Worm (Caenorhabditis elegans) whole organism, midembryonic: Measurements from ENCODE around the gene rde-4.
"Not testable (repeated sequence)": the region's sequence is repeated elsewhere in the genome, so short reads cannot be mapped to it uniquely, and the experiment has no call there.

Source experiments
- T22C8.4 ChIP-seq: fragments of 200-800 bp; sonication (Bioruptor generic); IDR thresholded peaks from 2 replicates; pipeline ENCODE4 v1.3.6; 2022; ENCODE audit warnings: missing genetic modification characterization, missing compliant biosample characterization
- cog-1 ChIP-seq: sonication (generic microtip); optimal IDR thresholded peaks from 2 replicates; lab custom pipeline; 2016; ENCODE audit warnings: missing genetic modification characterization, missing compliant biosample characterization
- flt-1 ChIP-seq: fragments of 200-800 bp; sonication (Bioruptor generic); IDR thresholded peaks from 2 replicates; pipeline ENCODE4 v1.3.6; 2022; ENCODE audit warnings: missing genetic modification characterization, missing compliant biosample characterization
- klf-2 ChIP-seq: fragments of 200-800 bp; sonication (Bioruptor generic); conservative IDR thresholded peaks from 2 replicates; pipeline ENCODE4 v1.3.6; 2022; ENCODE audit warnings: missing genetic modification reagents, missing genetic modification characterization, missing compliant biosample characterization
- med-1 ChIP-seq: sonication (generic microtip); optimal IDR thresholded peaks from 2 replicates; lab custom pipeline; 2017; ENCODE audit warnings: missing genetic modification characterization, mild to moderate bottlenecking, missing compliant biosample characterization, antibody characterized with exemption, missing genetic modification reagents; ENCODE audit not compliant: insufficient read depth
- ref-1 ChIP-seq: fragments of 200-800 bp; sonication (Bioruptor generic); conservative IDR thresholded peaks from 2 replicates; pipeline ENCODE4 v1.3.6; 2022; ENCODE audit warnings: missing genetic modification reagents, missing genetic modification characterization, missing compliant biosample characterization
- tab-1 ChIP-seq: fragments of 200-800 bp; sonication (Bioruptor generic); IDR thresholded peaks from 2 replicates; pipeline ENCODE4 v1.3.6; 2022; ENCODE audit warnings: missing genetic modification characterization, missing compliant biosample characterization
- ztf-23 ChIP-seq: fragments of 200-800 bp; sonication (Bioruptor generic); IDR thresholded peaks from 2 replicates; pipeline ENCODE4 v1.3.6; 2022; ENCODE audit warnings: missing genetic modification reagents, missing genetic modification characterization, missing compliant biosample characterization
- ztf-29 ChIP-seq: fragments of 200-800 bp; sonication (Bioruptor generic); IDR thresholded peaks from 2 replicates; pipeline ENCODE4 v1.3.6; 2022; ENCODE audit warnings: missing genetic modification reagents, missing genetic modification characterization, missing compliant biosample characterization

rde-4 gene

DNA sequence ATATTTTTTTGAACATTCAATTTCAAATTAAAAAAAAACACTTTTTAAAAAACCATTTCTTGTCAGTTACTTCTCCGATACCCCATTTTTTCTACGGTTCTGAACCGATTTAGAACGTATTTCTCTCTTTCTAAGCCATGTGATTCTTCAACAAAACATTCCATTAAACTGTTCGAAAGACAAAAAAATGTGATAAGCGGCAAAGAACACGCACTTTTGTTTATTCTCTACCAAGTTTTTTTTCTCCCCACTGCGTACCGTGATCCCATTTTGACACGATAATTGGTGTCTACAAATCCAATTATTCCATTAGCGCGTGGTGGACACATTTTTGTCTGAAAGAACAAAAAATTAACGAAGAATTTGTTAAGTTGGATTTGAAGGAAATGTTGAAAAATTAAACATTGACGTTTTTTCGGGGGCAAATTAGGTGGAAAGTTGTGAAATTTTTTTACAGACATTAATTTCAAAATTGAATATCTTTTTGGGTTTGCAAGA lies 22.9 kb upstream of the rde-4 start:
- TF ChIP-seq T22C8.4 (GFP tag; lab: Robert Waterston, UW) = no peak

DNA sequence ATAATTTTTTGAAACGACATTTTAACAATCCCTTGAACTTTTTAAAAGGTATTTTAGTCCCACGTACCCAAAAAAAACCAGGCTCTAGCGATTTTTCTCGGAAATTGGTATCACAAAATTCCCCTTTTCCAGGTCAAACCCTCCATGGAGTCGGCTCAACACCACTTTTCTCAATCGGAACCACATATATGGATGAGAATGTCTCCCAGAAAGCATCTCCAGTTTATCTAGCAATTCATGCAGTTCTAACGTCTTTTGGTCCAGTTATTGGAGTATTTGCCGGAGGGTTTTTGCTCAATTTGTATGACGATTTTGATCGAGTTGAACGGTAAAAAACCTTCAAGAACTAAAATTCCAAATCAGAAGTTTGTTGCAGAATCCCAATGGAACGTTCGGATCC lies 21.6 kb upstream of the rde-4 start:
- TF ChIP-seq tab-1 (GFP tag; lab: Robert Waterston, UW) (no peak), flt-1 (GFP tag; lab: Robert Waterston, UW) (no peak), cog-1 (tag; lab: Kevin White, UChicago) (no peak), ztf-23 (no peak), T22C8.4 (GFP tag; lab: Robert Waterston, UW) (no peak), med-1 (no peak), ref-1 (GFP tag; lab: Robert Waterston, UW) (no peak), klf-2 (GFP tag; lab: Robert Waterston, UW) (no peak), ztf-29 (GFP tag; lab: Robert Waterston, UW) (no peak)

DNA sequence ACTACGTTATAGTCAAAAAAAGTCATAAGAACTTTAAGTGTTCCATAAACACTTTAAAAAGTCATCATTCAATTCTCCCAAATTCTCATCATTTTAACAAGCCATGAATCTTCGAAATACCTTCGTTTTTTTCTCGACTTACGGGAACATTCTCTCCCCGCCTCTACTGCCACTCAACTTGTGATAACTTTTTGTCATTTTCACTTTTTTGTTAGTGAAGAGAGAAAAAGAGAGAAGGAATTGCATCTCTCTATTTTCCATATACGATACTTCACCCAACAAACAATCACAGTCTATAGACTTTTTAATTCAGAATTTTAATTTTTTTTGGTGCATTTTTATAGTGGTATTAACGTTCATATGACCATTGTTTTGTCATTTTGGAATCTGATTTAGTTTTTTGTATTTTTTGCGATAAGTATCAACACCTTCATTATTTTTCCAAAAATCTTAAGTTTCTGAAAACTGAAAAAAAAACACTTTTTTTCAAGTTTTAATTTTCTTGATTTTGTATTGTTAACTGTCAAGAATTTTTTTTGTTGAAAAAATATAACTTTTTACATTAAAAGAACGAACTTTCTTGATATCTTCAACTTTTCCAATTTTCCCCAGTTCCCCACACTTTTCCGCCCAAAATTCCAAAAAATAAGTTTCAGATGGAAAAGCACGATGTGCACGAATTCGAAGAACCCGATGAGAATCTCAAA lies 20.2 kb upstream of the rde-4 start, which contains the start of gene Y70G10A.3:
Y70G10A.3 (plus strand) TSS at position 657 of the 707 bp plus-strand sequence.
- TF ChIP-seq med-1 = no peak
- TF ChIP-seq ztf-29 (GFP tag; lab: Robert Waterston, UW) = no peak
- no peak for TF ChIP-seq ref-1 (GFP tag; lab: Robert Waterston, UW)
- TF ChIP-seq tab-1 (GFP tag; lab: Robert Waterston, UW) = no peak
- TF ChIP-seq ztf-23 = no peak
- TF ChIP-seq klf-2 (GFP tag; lab: Robert Waterston, UW) = no peak
- no peak for TF ChIP-seq T22C8.4 (GFP tag; lab: Robert Waterston, UW)
- TF ChIP-seq flt-1 (GFP tag; lab: Robert Waterston, UW) = no peak
- no peak for TF ChIP-seq cog-1 (tag; lab: Kevin White, UChicago)

DNA sequence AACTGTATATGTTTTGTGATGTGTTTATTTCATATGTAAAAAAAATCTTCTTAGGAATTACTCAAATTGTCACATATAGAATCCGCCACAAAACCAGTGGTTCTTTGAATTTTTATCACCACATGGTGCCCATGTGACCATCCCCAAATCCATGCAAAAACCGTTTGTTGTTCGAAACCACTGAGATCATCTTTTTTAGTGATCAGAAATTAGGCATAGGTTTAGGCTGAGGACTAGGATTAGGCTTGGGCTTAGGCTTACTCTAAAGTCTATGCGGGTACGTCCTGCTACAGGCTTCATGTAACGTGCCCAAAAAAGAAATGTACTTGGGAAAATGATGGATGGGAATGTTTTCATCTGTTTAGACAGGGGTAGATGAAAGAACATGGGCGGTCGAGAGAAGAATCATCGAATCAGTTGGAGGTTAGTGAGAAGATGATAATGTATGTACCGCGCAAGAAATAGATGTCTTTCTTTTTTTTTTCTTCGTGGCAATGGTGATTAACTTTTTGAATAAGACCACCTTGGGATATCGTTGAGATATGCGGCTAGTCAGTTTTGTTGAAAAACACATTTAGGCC lies 17.9 kb upstream of the rde-4 start:
- TF ChIP-seq T22C8.4 (GFP tag; lab: Robert Waterston, UW) = no peak
- no peak for TF ChIP-seq flt-1 (GFP tag; lab: Robert Waterston, UW)
- no peak for TF ChIP-seq tab-1 (GFP tag; lab: Robert Waterston, UW)
- no peak for TF ChIP-seq cog-1 (tag; lab: Kevin White, UChicago)
- no peak for TF ChIP-seq ref-1 (GFP tag; lab: Robert Waterston, UW)
- TF ChIP-seq klf-2 (GFP tag; lab: Robert Waterston, UW) = no peak
- TF ChIP-seq ztf-23 = no peak
- TF ChIP-seq ztf-29 (GFP tag; lab: Robert Waterston, UW) = no peak
- no peak for TF ChIP-seq med-1

DNA sequence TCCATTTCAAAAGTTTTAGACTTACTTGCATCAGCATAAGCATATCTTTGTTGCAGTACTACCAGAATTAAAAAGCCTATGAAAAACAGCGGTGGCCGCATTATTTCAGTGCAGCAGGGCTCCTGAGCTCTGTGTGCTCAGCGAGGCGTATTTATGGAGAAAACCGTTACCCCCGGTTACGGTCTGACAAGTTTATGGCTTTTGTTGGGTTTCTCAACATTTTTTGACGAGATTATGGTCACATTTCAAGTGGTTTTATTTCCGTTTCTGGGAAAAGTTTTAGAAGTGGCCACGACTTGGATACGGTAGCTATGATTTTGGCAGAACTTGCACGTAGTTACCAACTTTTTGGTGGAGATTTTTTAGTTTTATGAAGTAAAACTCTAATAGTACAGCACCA lies 15.5 kb upstream of the rde-4 start, which contains the start of gene paml-1:
paml-1 (minus strand) TSS at position 101 of the 400 bp plus-strand sequence.
- TF ChIP-seq tab-1 (GFP tag; lab: Robert Waterston, UW) = no peak

DNA sequence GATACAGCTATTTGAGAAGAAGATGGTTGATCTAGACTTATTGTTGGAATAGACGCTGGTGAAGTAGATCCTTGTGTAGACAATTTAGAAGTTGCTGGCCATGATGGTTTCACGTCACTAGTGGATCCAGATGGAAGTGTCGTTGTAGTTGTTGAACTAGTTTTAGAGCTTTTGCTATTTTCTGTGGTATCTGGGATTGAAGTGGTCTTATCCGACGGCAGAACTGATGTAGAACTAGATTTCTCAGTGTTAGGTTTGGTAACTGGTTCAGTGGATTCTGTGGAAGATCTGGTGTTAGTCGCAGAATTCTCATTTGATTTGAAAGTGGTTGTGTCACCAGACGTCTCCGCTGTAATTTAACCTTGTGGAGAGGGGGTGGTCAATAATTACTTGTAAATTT lies 13.2 kb upstream of the rde-4 start:
- no peak for TF ChIP-seq T22C8.4 (GFP tag; lab: Robert Waterston, UW)
- no peak for TF ChIP-seq flt-1 (GFP tag; lab: Robert Waterston, UW)
- TF ChIP-seq med-1 = no peak
- no peak for TF ChIP-seq ztf-29 (GFP tag; lab: Robert Waterston, UW)
- TF ChIP-seq cog-1 (tag; lab: Kevin White, UChicago) = no peak

DNA sequence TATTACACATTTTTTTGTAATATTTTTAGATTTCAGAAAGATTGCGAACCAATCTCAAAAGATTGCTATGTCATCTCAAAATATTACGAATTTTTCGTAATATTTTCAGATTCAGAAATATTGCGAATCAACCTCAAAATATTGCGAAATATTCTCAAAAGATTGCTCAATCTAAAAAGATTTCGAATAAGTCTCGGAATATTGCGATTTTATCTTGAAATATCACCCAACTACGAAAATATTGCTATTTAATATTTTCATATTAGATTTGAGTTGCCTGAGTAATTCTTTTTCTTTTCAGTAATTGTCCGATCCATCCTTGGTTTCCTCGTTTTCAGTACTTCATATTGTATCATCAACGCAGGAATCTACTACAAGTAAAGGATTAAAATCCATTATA lies 3.4 kb upstream of the rde-4 start, which contains the start of gene Y70G10A.4:
Y70G10A.4 (plus strand) TSS at position 301 of the 400 bp plus-strand sequence.
- not testable (repeated sequence) for TF ChIP-seq tab-1 (GFP tag; lab: Robert Waterston, UW); T22C8.4 (GFP tag; lab: Robert Waterston, UW); ztf-23

DNA sequence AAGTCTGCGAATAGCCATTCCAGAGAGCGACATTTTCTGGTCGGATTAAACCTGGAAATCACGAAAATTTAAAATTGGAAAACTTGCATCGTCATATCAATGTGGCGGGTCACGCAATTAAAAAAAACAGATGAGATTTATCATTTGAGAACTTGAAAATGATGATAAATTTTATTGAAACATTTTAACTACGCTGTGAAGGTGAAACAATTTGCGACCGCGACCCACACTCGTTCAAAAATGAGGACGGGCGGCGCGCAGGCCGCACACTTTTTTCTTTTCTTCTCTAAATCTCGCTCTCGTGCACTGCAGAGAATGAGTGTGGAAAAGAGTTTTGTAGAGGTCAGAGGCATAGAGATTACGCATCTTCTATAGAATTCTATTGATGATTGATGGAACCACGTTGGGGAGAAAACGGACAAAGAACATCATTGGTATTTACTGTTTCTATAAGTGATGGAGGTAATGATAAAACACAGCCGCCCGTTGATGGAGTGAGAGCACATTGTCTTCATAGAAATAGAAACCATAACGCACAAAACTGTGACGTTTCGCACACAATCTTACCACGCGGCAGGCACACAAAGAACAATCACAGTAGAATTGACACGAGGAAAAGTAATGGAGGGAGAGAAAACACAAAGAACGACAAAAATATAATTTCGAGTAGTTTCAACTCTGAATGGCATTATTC lies 1.7 kb downstream of the rde-4 start, which contains the start of gene cts-1:
cts-1 (minus strand) TSS at position 51 of the 694 bp plus-strand sequence.
- TF ChIP-seq ztf-23 = no peak
- TF ChIP-seq cog-1 (tag; lab: Kevin White, UChicago) = peak; percentile 19

DNA sequence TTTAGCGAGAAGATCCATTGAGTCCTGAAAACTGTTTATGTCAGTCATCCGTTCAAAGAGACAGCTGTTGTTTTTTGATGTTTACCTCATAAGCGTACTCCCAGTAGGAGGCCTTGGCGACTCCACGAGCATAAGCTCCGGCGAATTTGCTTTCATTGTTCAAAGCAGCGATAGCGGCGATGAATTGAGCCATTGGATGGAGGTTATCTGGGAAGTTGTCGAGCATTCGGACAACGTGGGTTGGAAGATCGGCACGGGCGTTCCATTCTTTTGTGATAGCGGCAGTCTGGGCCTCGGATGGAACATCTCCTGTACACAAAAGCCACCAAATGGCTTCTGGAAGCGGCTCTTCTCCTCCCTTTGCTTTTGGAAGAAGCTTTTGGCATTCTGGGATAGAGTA lies 2.6 kb downstream of the rde-4 start:
- no peak for TF ChIP-seq ztf-23
- TF ChIP-seq flt-1 (GFP tag; lab: Robert Waterston, UW) = no peak
- no peak for TF ChIP-seq tab-1 (GFP tag; lab: Robert Waterston, UW)
- TF ChIP-seq T22C8.4 (GFP tag; lab: Robert Waterston, UW) = no peak
- no peak for TF ChIP-seq ztf-29 (GFP tag; lab: Robert Waterston, UW)
- no peak for TF ChIP-seq cog-1 (tag; lab: Kevin White, UChicago)
- no peak for TF ChIP-seq ref-1 (GFP tag; lab: Robert Waterston, UW)
- TF ChIP-seq med-1 = no peak
- TF ChIP-seq klf-2 (GFP tag; lab: Robert Waterston, UW) = no peak

DNA sequence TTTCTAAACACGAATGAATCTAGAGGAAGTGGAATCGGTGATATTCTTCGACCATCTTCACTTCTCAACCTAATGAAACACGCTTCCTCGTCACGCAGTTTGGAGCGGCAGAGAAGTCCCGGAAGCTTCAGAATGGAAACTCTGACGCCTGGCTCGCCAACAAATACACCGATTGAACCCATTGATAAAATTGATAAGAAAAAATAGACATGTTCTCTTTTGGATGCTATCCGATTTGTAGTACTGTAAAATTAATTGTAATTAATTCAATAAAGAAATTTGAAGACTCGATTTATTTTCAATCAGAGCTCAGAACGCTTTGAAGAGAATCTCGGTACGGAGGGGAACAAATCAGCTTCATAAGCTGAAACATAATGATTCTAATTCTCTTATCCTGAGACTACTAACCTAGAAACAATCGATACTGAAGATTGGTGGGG lies 3.9 kb downstream of the rde-4 start:
- TF ChIP-seq tab-1 (GFP tag; lab: Robert Waterston, UW) = no peak
- no peak for TF ChIP-seq cog-1 (tag; lab: Kevin White, UChicago)
- TF ChIP-seq ref-1 (GFP tag; lab: Robert Waterston, UW) = no peak
- no peak for TF ChIP-seq ztf-23
- no peak for TF ChIP-seq med-1
- no peak for TF ChIP-seq flt-1 (GFP tag; lab: Robert Waterston, UW)
- no peak for TF ChIP-seq T22C8.4 (GFP tag; lab: Robert Waterston, UW)
- no peak for TF ChIP-seq klf-2 (GFP tag; lab: Robert Waterston, UW)
